Worm (Caenorhabditis elegans) whole organism, mixed stage, embryonic: ENCODE results near the gene C13A2.3.

Source experiments
- M03D4.4 ChIP-seq: sonication (generic microtip); optimal IDR thresholded peaks from 2 replicates; lab custom pipeline; 2017; ENCODE audit warnings: mild to moderate bottlenecking, missing genetic modification characterization, missing compliant biosample characterization
- bed-3 ChIP-seq: fragments of 200-800 bp; sonication (Bioruptor generic); optimal IDR thresholded peaks from 3 replicates; lab custom pipeline; 2018; ENCODE audit warnings: mild to moderate bottlenecking, missing genetic modification characterization, moderate library complexity, missing compliant biosample characterization
- blmp-1 ChIP-seq: fragments of 150-350 bp; optimal IDR thresholded peaks from 2 replicates; lab custom pipeline; 2014; ENCODE audit warnings: missing biosample characterization, missing genetic modification characterization
- ceh-39 ChIP-seq: fragments of 150-350 bp; optimal IDR thresholded peaks from 2 replicates; lab custom pipeline; 2014; ENCODE audit warnings: missing biosample characterization, missing genetic modification characterization
- ceh-43 ChIP-seq: fragments of 200-800 bp; sonication (Bioruptor generic); optimal IDR thresholded peaks from 2 replicates; lab custom pipeline; 2018; ENCODE audit warnings: mild to moderate bottlenecking, missing genetic modification characterization, moderate library complexity, missing compliant biosample characterization
- ceh-83 ChIP-seq: fragments of 200-800 bp; sonication (Bioruptor generic); optimal IDR thresholded peaks from 2 replicates; lab custom pipeline; 2018; ENCODE audit warnings: mild to moderate bottlenecking, missing genetic modification characterization, missing compliant biosample characterization
- ces-1 ChIP-seq: fragments of 150-350 bp; optimal IDR thresholded peaks from 2 replicates; lab custom pipeline; 2014; ENCODE audit warnings: missing biosample characterization, missing genetic modification reagents, missing genetic modification characterization
- cnd-1 ChIP-seq: fragments of 200-800 bp; sonication (Bioruptor generic); optimal IDR thresholded peaks from 2 replicates; lab custom pipeline; 2018; ENCODE audit warnings: mild to moderate bottlenecking, missing genetic modification characterization, missing compliant biosample characterization
- drap-1 ChIP-seq: fragments of 200-800 bp; sonication (Bioruptor generic); optimal IDR thresholded peaks from 3 replicates; lab custom pipeline; 2018; ENCODE audit warnings: mild to moderate bottlenecking, missing genetic modification characterization, missing compliant biosample characterization
- elt-1 ChIP-seq: sonication (generic microtip); optimal IDR thresholded peaks from 2 replicates; lab custom pipeline; 2017; ENCODE audit warnings: missing genetic modification characterization, mild to moderate bottlenecking, missing compliant biosample characterization, antibody characterized with exemption, moderate library complexity, borderline replicate concordance; ENCODE audit not compliant: insufficient read depth
- elt-3 ChIP-seq: fragments of 150-350 bp; optimal IDR thresholded peaks from 2 replicates; lab custom pipeline; 2014; ENCODE audit warnings: missing biosample characterization, missing genetic modification characterization
- flh-1 ChIP-seq: fragments of 200-800 bp; sonication (Bioruptor generic); optimal IDR thresholded peaks from 2 replicates; lab custom pipeline; 2018; ENCODE audit warnings: mild to moderate bottlenecking, missing genetic modification characterization, moderate library complexity, missing compliant biosample characterization
- ham-2 ChIP-seq: fragments of 200-800 bp; sonication (Bioruptor generic); optimal IDR thresholded peaks from 2 replicates; lab custom pipeline; 2018; ENCODE audit warnings: mild to moderate bottlenecking, missing genetic modification characterization, missing compliant biosample characterization
- hlh-1 ChIP-seq: fragments of 150-350 bp; optimal IDR thresholded peaks from 2 replicates; lab custom pipeline; 2014; ENCODE audit warnings: missing biosample characterization, missing genetic modification reagents, missing genetic modification characterization
- lin-13 ChIP-seq: fragments of 150-350 bp; optimal IDR thresholded peaks from 2 replicates; lab custom pipeline; 2014; ENCODE audit warnings: missing biosample characterization, missing genetic modification characterization
- lin-32 ChIP-seq: fragments of 200-800 bp; sonication (Bioruptor generic); optimal IDR thresholded peaks from 2 replicates; lab custom pipeline; 2018; ENCODE audit warnings: mild to moderate bottlenecking, missing genetic modification characterization, missing compliant biosample characterization
- lsy-2 ChIP-seq: fragments of 150-350 bp; optimal IDR thresholded peaks from 2 replicates; lab custom pipeline; 2014; ENCODE audit warnings: missing biosample characterization, missing genetic modification characterization
- mab-5 ChIP-seq: fragments of 150-350 bp; optimal IDR thresholded peaks from 2 replicates; lab custom pipeline; 2014; ENCODE audit warnings: missing biosample characterization, missing genetic modification characterization
- mep-1 ChIP-seq: fragments of 150-350 bp; optimal IDR thresholded peaks from 2 replicates; lab custom pipeline; 2017; ENCODE audit warnings: missing biosample characterization, missing genetic modification reagents, missing genetic modification characterization, inconsistent platforms
- mls-2 ChIP-seq: sonication (generic microtip); optimal IDR thresholded peaks from 2 replicates; lab custom pipeline; 2016; ENCODE audit warnings: mild to moderate bottlenecking, missing genetic modification characterization, moderate library complexity, missing compliant biosample characterization
- nhr-12 ChIP-seq: fragments of 150-350 bp; optimal IDR thresholded peaks from 2 replicates; lab custom pipeline; 2014; ENCODE audit warnings: missing biosample characterization, missing genetic modification characterization
- nhr-2 ChIP-seq: fragments of 150-350 bp; optimal IDR thresholded peaks from 2 replicates; lab custom pipeline; 2014; ENCODE audit warnings: missing biosample characterization, missing genetic modification characterization
- nhr-237 ChIP-seq: fragments of 150-350 bp; optimal IDR thresholded peaks from 2 replicates; lab custom pipeline; 2014; ENCODE audit warnings: missing biosample characterization, missing genetic modification characterization
- nhr-28 ChIP-seq: fragments of 150-350 bp; optimal IDR thresholded peaks from 2 replicates; lab custom pipeline; 2014; ENCODE audit warnings: missing biosample characterization, missing genetic modification characterization
- nhr-76 ChIP-seq: sonication (generic microtip); optimal IDR thresholded peaks from 2 replicates; lab custom pipeline; 2017; ENCODE audit warnings: missing biosample characterization, missing genetic modification characterization
- pha-4 ChIP-seq: fragments of 150-350 bp; optimal IDR thresholded peaks from 2 replicates; lab custom pipeline; 2018; ENCODE audit warnings: missing biosample characterization, missing genetic modification reagents, missing genetic modification characterization
- sem-2 ChIP-seq: fragments of 200-800 bp; sonication (Bioruptor generic); optimal IDR thresholded peaks from 2 replicates; lab custom pipeline; 2018; ENCODE audit warnings: mild to moderate bottlenecking, missing genetic modification characterization, missing compliant biosample characterization
- snpc-4 ChIP-seq: fragments of 150-350 bp; optimal IDR thresholded peaks from 2 replicates; lab custom pipeline; 2014; ENCODE audit warnings: missing biosample characterization, missing genetic modification characterization
- sptf-1 ChIP-seq: sonication (generic microtip); optimal IDR thresholded peaks from 2 replicates; lab custom pipeline; 2017; ENCODE audit warnings: mild to moderate bottlenecking, missing genetic modification characterization, moderate library complexity, missing compliant biosample characterization
- tbx-8 ChIP-seq: fragments of 200-800 bp; sonication (Bioruptor generic); optimal IDR thresholded peaks from 2 replicates; lab custom pipeline; 2018; ENCODE audit warnings: mild to moderate bottlenecking, missing genetic modification characterization, moderate library complexity, missing compliant biosample characterization
- unc-120 ChIP-seq: sonication (generic microtip); optimal IDR thresholded peaks from 2 replicates; lab custom pipeline; 2017; ENCODE audit warnings: missing genetic modification characterization, missing compliant biosample characterization; ENCODE audit not compliant: poor library complexity, severe bottlenecking
- unc-39 ChIP-seq: fragments of 150-350 bp; optimal IDR thresholded peaks from 2 replicates; lab custom pipeline; 2014; ENCODE audit warnings: missing biosample characterization, missing genetic modification characterization
- unc-62 ChIP-seq: fragments of 150-350 bp; optimal IDR thresholded peaks from 2 replicates; lab custom pipeline; 2014; ENCODE audit warnings: missing biosample characterization, missing genetic modification reagents, missing genetic modification characterization
- zip-8 ChIP-seq: fragments of 150-350 bp; optimal IDR thresholded peaks from 2 replicates; lab custom pipeline; 2014; ENCODE audit warnings: missing biosample characterization, missing genetic modification characterization
- ztf-11 ChIP-seq: fragments of 150-350 bp; optimal IDR thresholded peaks from 2 replicates; lab custom pipeline; 2014; ENCODE audit warnings: missing biosample characterization, missing genetic modification characterization

Gene C13A2.3

DNA sequence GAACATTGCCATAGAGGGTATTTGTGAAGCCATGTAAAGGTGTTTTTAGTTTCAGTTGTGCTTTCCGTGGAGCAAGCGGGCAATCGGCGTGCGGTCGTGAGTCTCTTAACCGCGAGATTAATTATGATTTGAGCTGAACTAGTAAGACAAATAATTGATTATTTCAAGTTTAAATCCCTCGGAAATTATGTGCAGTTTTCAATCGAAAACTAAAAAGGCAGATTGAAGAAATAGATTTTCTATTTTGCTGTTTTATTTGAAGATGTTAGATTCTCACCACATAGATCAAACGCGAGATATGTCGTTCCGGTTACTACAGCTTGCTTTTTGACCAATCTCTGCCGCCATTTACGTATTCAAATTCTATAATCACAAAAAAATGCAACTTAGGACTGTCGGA, at the start of gene C13A2.3:
Gene C13A2.3, plus strand, starts transcription at position 301 of the 400 bp plus-strand sequence.
- TF ChIP-seq nhr-76 (tag; lab: Kevin White, UChicago) (no peak), mls-2 (tag; lab: Kevin White, UChicago) (no peak), tbx-8 (GFP tag; lab: Kevin White, UChicago) (no peak), elt-3 (no peak), nhr-12 (tag; lab: Kevin White, UChicago) (no peak), M03D4.4 (tag; lab: Kevin White, UChicago) (no peak), nhr-28 (tag; lab: Kevin White, UChicago) (no peak), sem-2 (GFP tag; lab: Kevin White, UChicago) (no peak), ceh-43 (GFP tag; lab: Kevin White, UChicago) (no peak), mep-1 (tag; lab: Kevin White, UChicago) (no peak), lsy-2 (tag; lab: Kevin White, UChicago) (no peak)
- TF ChIP-seq, all 35 proteins: peak for 0

- TF ChIP-seq ham-2 (GFP tag; lab: Kevin White, UChicago) (no peak), nhr-237 (tag; lab: Kevin White, UChicago) (no peak), pha-4 (tag; lab: Kevin White, UChicago) (no peak), snpc-4 (no peak), tbx-8 (GFP tag; lab: Kevin White, UChicago) (no peak), flh-1 (no peak), nhr-2 (tag; lab: Kevin White, UChicago) (no peak), blmp-1 (tag; lab: Kevin White, UChicago) (no peak), lin-32 (no peak), unc-62 (GFP tag; lab: Kevin White, UChicago) (no peak), cnd-1 (tag; lab: Kevin White, UChicago) (no peak)
Observed at ce11 chrV:7234726-7235125, 47.4 kb upstream of the C13A2.3 start, which contains the start of gene C05C8.5. TSS of gene C05C8.5 (minus strand) at chrV:7234826.

ce11 chrV:7236694-7237093, 45.4 kb upstream of the C13A2.3 start:
- no peak for TF ChIP-seq ceh-39 (tag; lab: Kevin White, UChicago)
- TF ChIP-seq, all 35 proteins: peak for 0

DNA sequence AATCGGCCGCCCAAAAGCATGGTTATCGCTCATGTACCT, 45.2 kb upstream of the C13A2.3 start, which contains the start of gene hpo-9:
Gene hpo-9, minus strand, starts transcription at position 37 of the 39 bp plus-strand sequence.
- TF ChIP-seq hlh-1 (tag; lab: Kevin White, UChicago) (no peak), nhr-28 (tag; lab: Kevin White, UChicago) (no peak), unc-62 (GFP tag; lab: Kevin White, UChicago) (no peak), ceh-83 (GFP tag; lab: Kevin White, UChicago) (no peak), ham-2 (GFP tag; lab: Kevin White, UChicago) (no peak), ceh-39 (tag; lab: Kevin White, UChicago) (no peak), sem-2 (GFP tag; lab: Kevin White, UChicago) (no peak), pha-4 (tag; lab: Kevin White, UChicago) (no peak), cnd-1 (tag; lab: Kevin White, UChicago) (no peak), ces-1 (no peak), mep-1 (tag; lab: Kevin White, UChicago) (no peak), nhr-2 (tag; lab: Kevin White, UChicago) (no peak), lin-13 (no peak), nhr-12 (tag; lab: Kevin White, UChicago) (no peak), drap-1 (GFP tag; lab: Kevin White, UChicago) (no peak), snpc-4 (no peak), unc-120 (tag; lab: Kevin White, UChicago) (no peak), ztf-11 (tag; lab: Kevin White, UChicago) (no peak)

DNA sequence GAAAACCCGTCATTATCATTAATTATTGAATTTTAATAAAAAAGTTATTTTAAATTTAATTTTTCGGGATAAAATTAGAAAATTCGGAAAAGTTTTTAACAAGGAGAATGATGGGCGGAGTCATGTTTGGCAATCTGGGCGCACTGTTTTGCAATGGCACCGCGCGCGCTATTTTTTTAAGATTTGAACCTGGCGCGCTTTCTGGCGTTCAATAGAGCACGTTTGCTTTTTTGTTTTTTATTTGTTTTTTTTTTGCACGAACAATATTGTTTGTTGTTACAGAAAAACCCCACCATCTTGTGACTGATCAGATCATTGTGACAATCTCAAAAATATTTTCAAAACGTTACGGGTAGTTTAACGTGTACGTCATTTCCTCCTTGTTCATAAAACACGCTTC, 45.0 kb upstream of the C13A2.3 start, which contains the start of gene hyls-1:
Gene hyls-1, plus strand, starts transcription at position 249 of the 400 bp plus-strand sequence.
- TF ChIP-seq cnd-1 (tag; lab: Kevin White, UChicago) = no peak
- no peak for TF ChIP-seq nhr-12 (tag; lab: Kevin White, UChicago)
- peak; percentile 62 for TF ChIP-seq ceh-39 (tag; lab: Kevin White, UChicago)
- TF ChIP-seq lin-13 = peak; percentile 33
- no peak for TF ChIP-seq sptf-1 (tag; lab: Kevin White, UChicago)
- TF ChIP-seq M03D4.4 (tag; lab: Kevin White, UChicago) = no peak
- no peak for TF ChIP-seq tbx-8 (GFP tag; lab: Kevin White, UChicago)
- peak; percentile 42 for TF ChIP-seq pha-4 (tag; lab: Kevin White, UChicago)
- no peak for TF ChIP-seq flh-1
- TF ChIP-seq mep-1 (tag; lab: Kevin White, UChicago) = peak; percentile 64
- no peak for TF ChIP-seq unc-62 (GFP tag; lab: Kevin White, UChicago)
- no peak for TF ChIP-seq elt-3
- no peak for TF ChIP-seq nhr-76 (tag; lab: Kevin White, UChicago)
- TF ChIP-seq ztf-11 (tag; lab: Kevin White, UChicago) = no peak
- peak; percentile 21 for TF ChIP-seq hlh-1 (tag; lab: Kevin White, UChicago)
- TF ChIP-seq nhr-237 (tag; lab: Kevin White, UChicago) = peak; percentile 82
- no peak for TF ChIP-seq elt-1 (tag; lab: Kevin White, UChicago)
- peak; percentile 9 for TF ChIP-seq nhr-2 (tag; lab: Kevin White, UChicago)
- TF ChIP-seq snpc-4 = no peak
- TF ChIP-seq lin-32 = no peak
- no peak for TF ChIP-seq ceh-43 (GFP tag; lab: Kevin White, UChicago)
- peak; percentile 73 for TF ChIP-seq ces-1
- no peak for TF ChIP-seq blmp-1 (tag; lab: Kevin White, UChicago)
- no peak for TF ChIP-seq mls-2 (tag; lab: Kevin White, UChicago)
- TF ChIP-seq zip-8 (tag; lab: Kevin White, UChicago) = no peak
- TF ChIP-seq ceh-83 (GFP tag; lab: Kevin White, UChicago) = no peak
- TF ChIP-seq bed-3 (GFP tag; lab: Kevin White, UChicago) = no peak
- no peak for TF ChIP-seq nhr-28 (tag; lab: Kevin White, UChicago)
- peak; percentile 76 for TF ChIP-seq lsy-2 (tag; lab: Kevin White, UChicago)
- peak; percentile 93 for TF ChIP-seq unc-120 (tag; lab: Kevin White, UChicago)
- TF ChIP-seq unc-39 (tag; lab: Kevin White, UChicago) = no peak
- peak; percentile 10 for TF ChIP-seq mab-5 (tag; lab: Kevin White, UChicago)
- no peak for TF ChIP-seq ham-2 (GFP tag; lab: Kevin White, UChicago)
- no peak for TF ChIP-seq sem-2 (GFP tag; lab: Kevin White, UChicago)
- no peak for TF ChIP-seq drap-1 (GFP tag; lab: Kevin White, UChicago)
